Worm (Caenorhabditis elegans) whole organism, early embryonic: ENCODE results near the gene nhr-88.
A peak's percentile ranks its signal among the peaks of the same experiment; 100 is the strongest.

Source experiments
- B0310.2 ChIP-seq: sonication (generic microtip); optimal IDR thresholded peaks from 2 replicates; lab custom pipeline; 2016; ENCODE audit warnings: mild to moderate bottlenecking, missing genetic modification characterization, missing compliant biosample characterization
- F13C5.2 ChIP-seq: sonication (generic microtip); optimal IDR thresholded peaks from 2 replicates; lab custom pipeline; 2017; ENCODE audit warnings: mild to moderate bottlenecking, missing genetic modification characterization, inconsistent platforms, missing compliant biosample characterization
- aly-1 ChIP-seq: sonication (generic microtip); optimal IDR thresholded peaks from 2 replicates; lab custom pipeline; 2016; ENCODE audit warnings: missing genetic modification characterization, missing compliant biosample characterization
- ama-1 ChIP-seq: fragments of 150-350 bp; optimal IDR thresholded peaks from 2 replicates; lab custom pipeline; 2014
- ceh-13 ChIP-seq: fragments of 200-800 bp; sonication (Bioruptor generic); optimal IDR thresholded peaks from 2 replicates; lab custom pipeline; 2018; ENCODE audit warnings: mild to moderate bottlenecking, missing genetic modification characterization, missing compliant biosample characterization
- ceh-36 ChIP-seq: sonication (generic microtip); optimal IDR thresholded peaks from 2 replicates; lab custom pipeline; 2016; ENCODE audit warnings: missing genetic modification characterization, inconsistent platforms, missing compliant biosample characterization
- ets-7 ChIP-seq: sonication (generic microtip); optimal IDR thresholded peaks from 2 replicates; lab custom pipeline; 2016; ENCODE audit warnings: missing genotype, missing genetic modification characterization, missing compliant biosample characterization
- flt-1 ChIP-seq: fragments of 200-800 bp; sonication (Bioruptor generic); IDR thresholded peaks from 2 replicates; pipeline ENCODE4 v1.3.6; 2022; ENCODE audit warnings: missing genetic modification characterization, missing compliant biosample characterization
- hmbx-1 ChIP-seq: sonication (generic microtip); optimal IDR thresholded peaks from 2 replicates; lab custom pipeline; 2016; ENCODE audit warnings: mild to moderate bottlenecking, missing genetic modification characterization, missing compliant biosample characterization
- hmg-4 ChIP-seq: fragments of 200-800 bp; sonication (Bioruptor generic); optimal IDR thresholded peaks from 2 replicates; lab custom pipeline; 2018; ENCODE audit warnings: mild to moderate bottlenecking, missing genetic modification characterization, missing compliant biosample characterization
- hnd-1 ChIP-seq: sonication (generic microtip); optimal IDR thresholded peaks from 2 replicates; lab custom pipeline; 2016; ENCODE audit warnings: missing genetic modification characterization, missing compliant biosample characterization
- pes-1 ChIP-seq: fragments of 200-800 bp; sonication (Bioruptor generic); IDR thresholded peaks from 2 replicates; pipeline ENCODE4 v1.3.6; 2022; ENCODE audit warnings: missing genetic modification reagents, missing genetic modification characterization, missing compliant biosample characterization
- scrt-1 ChIP-seq: fragments of 200-800 bp; sonication (Bioruptor generic); IDR thresholded peaks from 2 replicates; pipeline ENCODE4 v1.3.6; 2022; ENCODE audit warnings: missing genetic modification characterization, missing compliant biosample characterization
- sea-1 ChIP-seq: fragments of 200-800 bp; sonication (Bioruptor generic); conservative IDR thresholded peaks from 2 replicates; pipeline ENCODE4 v1.3.6; 2022; ENCODE audit warnings: missing genetic modification characterization, missing compliant biosample characterization
- tbx-11 ChIP-seq: fragments of 200-800 bp; sonication (Bioruptor generic); IDR thresholded peaks from 2 replicates; pipeline ENCODE4 v1.3.6; 2022; ENCODE audit warnings: missing genetic modification characterization, missing compliant biosample characterization
- tbx-37 ChIP-seq: fragments of 200-800 bp; sonication (Bioruptor generic); conservative IDR thresholded peaks from 2 replicates; pipeline ENCODE4 v1.3.6; 2022; ENCODE audit warnings: missing genetic modification reagents, missing genetic modification characterization, missing compliant biosample characterization
- tra-4 ChIP-seq: sonication (generic microtip); optimal IDR thresholded peaks from 2 replicates; lab custom pipeline; 2017; ENCODE audit warnings: missing genetic modification characterization, missing compliant biosample characterization

The nhr-88 gene

DNA sequence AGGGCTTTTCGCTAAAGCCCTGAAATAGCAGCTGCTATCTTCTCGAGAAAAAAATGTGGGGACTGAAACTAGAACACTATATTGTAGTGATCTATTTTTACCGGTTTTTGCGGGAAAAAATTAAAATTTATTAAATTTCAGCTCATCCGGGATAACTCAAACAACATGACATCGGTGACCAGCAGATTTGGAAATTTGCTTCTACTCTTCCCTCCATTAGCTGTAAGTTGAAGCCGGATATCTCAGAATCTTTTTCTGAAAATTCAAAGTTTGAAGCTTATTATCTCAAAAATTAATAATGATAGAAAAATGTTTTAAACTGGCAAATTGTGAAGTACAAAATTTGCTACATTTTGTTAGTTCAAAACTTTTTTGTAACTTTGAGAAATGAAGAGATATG lies 7.9 kb downstream of the nhr-88 start:
- TF ChIP-seq ama-1 (lab: Kevin White, UChicago), result no peak
- TF ChIP-seq aly-1 (tag; lab: Kevin White, UChicago), result no peak

DNA sequence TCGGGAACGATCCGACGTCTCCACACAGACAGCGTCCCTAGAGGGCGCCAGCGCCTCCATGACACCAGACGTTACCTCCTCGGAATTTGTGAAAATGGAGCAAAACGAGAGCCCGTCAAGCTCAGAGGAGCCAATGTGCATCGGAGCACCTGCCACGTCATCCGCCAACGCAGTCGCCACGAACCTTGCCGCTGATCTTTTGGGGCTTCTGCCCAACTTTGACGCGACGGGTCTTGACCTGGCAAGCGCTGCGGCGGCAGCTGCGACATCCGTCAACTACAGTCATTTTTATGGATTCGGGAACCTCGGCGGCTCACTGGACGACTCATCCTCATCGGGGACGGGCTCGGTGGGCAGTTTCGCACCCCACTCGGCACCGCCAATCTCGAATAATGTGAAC lies 9.0 kb downstream of the nhr-88 start:
- TF ChIP-seq tbx-37 (GFP tag; lab: Robert Waterston, UW) (no peak), aly-1 (tag; lab: Kevin White, UChicago) (no peak), ceh-13 (GFP tag; lab: Kevin White, UChicago) (no peak)

- TF ChIP-seq ama-1 (lab: Kevin White, UChicago), result no peak
- no peak for TF ChIP-seq ets-7 (tag; lab: Kevin White, UChicago)
Measured at ce11 chrII:2985935-2986498, 9.6 kb downstream of the nhr-88 start.

- TF ChIP-seq scrt-1 (GFP tag; lab: Robert Waterston, UW) (no peak), tbx-11 (no peak), pes-1 (GFP tag; lab: Robert Waterston, UW) (no peak), flt-1 (GFP tag; lab: Robert Waterston, UW) (no peak), ceh-13 (GFP tag; lab: Kevin White, UChicago) (no peak), F13C5.2 (tag; lab: Kevin White, UChicago) (no peak), ets-7 (tag; lab: Kevin White, UChicago) (no peak), sea-1 (GFP tag; lab: Robert Waterston, UW) (no peak), tbx-37 (GFP tag; lab: Robert Waterston, UW) (no peak), aly-1 (tag; lab: Kevin White, UChicago) (no peak), hmg-4 (GFP tag; lab: Kevin White, UChicago) (no peak)
Measured at ce11 chrII:2987122-2987556, 10.7 kb downstream of the nhr-88 start.

DNA sequence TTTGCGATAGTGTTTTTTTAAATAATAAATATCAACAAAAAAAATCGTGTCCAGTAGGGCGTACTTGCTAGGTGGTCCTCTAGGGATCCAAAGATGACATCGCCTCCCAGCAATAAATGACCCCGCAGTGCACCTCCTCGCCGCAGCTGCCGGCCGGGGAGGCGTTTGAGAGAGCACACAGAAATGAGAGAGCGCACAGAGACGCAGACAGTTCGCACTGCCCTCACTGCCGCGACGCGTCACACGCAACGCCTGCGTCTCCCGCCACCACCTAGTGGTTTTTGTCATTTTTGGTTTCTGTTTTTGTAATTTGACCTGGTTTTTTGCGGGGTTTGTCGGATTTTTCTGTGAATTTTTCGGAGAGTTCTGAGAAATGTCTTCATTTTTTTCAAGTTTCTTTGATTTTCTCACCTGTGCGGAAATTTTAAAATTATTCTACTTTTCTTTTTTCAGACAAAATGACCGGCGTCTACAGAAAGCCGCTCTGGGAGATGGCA lies 11.5 kb downstream of the nhr-88 start, which contains the start of gene lido-7:
Gene lido-7 (plus strand): TSS at position 447 of the 497 bp plus-strand sequence.
- TF ChIP-seq tra-4 (tag; lab: Kevin White, UChicago) (no peak), aly-1 (tag; lab: Kevin White, UChicago) (no peak), tbx-11 (no peak), hmbx-1 (tag; lab: Kevin White, UChicago) (no peak), ceh-13 (GFP tag; lab: Kevin White, UChicago) (no peak), scrt-1 (GFP tag; lab: Robert Waterston, UW) (no peak), pes-1 (GFP tag; lab: Robert Waterston, UW) (no peak), sea-1 (GFP tag; lab: Robert Waterston, UW) (no peak), F13C5.2 (tag; lab: Kevin White, UChicago) (no peak)

ce11 chrII:2989076-2989475 lies 12.6 kb downstream of the nhr-88 start:
- peak; percentile 39 for TF ChIP-seq ceh-36 (tag; lab: Kevin White, UChicago)

ce11 chrII:2990089-2990488 lies 13.7 kb downstream of the nhr-88 start:
- TF ChIP-seq ceh-36 (tag; lab: Kevin White, UChicago) (peak; percentile 87), hnd-1 (tag; lab: Kevin White, UChicago) (no peak)

ce11 chrII:2991555-2992083 lies 15.2 kb downstream of the nhr-88 start, which contains the start of gene K08A2.2:
Gene K08A2.2 (plus strand): TSS chrII:2991605.
- peak; percentile 62 for TF ChIP-seq pes-1 (GFP tag; lab: Robert Waterston, UW)
- no peak for TF ChIP-seq B0310.2
- no peak for TF ChIP-seq F13C5.2 (tag; lab: Kevin White, UChicago)
- TF ChIP-seq hmbx-1 (tag; lab: Kevin White, UChicago), result no peak
- no peak for TF ChIP-seq flt-1 (GFP tag; lab: Robert Waterston, UW)

DNA sequence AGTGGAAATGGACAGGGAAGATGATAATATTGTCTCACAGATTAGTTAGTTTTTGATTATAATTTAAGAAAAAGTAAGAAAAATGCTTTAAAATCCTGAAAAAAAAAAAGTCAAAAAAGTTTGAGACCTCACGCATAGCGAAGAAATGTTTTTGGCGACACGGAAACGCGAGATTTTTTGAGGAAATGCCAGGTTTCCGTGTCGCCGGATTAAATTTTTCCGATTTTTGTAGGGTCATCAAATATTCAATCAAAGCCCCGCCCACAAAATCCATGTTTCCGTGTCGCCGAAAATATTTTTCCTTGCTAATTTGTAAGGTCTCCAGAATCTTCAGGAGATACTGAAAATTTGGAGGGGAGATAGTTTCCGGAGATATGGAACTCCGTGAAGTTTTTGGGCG lies 15.9 kb downstream of the nhr-88 start:
- TF ChIP-seq F13C5.2 (tag; lab: Kevin White, UChicago) (no peak), tbx-37 (GFP tag; lab: Robert Waterston, UW) (no peak), ceh-36 (tag; lab: Kevin White, UChicago) (no peak), scrt-1 (GFP tag; lab: Robert Waterston, UW) (no peak), hmbx-1 (tag; lab: Kevin White, UChicago) (no peak), B0310.2 (no peak), hmg-4 (GFP tag; lab: Kevin White, UChicago) (no peak), aly-1 (tag; lab: Kevin White, UChicago) (no peak), hnd-1 (tag; lab: Kevin White, UChicago) (no peak), flt-1 (GFP tag; lab: Robert Waterston, UW) (no peak), pes-1 (GFP tag; lab: Robert Waterston, UW) (no peak), tbx-11 (no peak), ceh-13 (GFP tag; lab: Kevin White, UChicago) (no peak), ets-7 (tag; lab: Kevin White, UChicago) (no peak)
